Worm (Caenorhabditis elegans) whole organism, L4 larva: ENCODE results near the gene fbxa-30.
A peak's percentile ranks its signal among the peaks of the same experiment; 100 is the strongest.

Source experiments
- Y75B8A.6 ChIP-seq: fragments of 200-800 bp; sonication (Bioruptor generic); IDR thresholded peaks from 2 replicates; pipeline ENCODE4 v1.3.6; 2022; ENCODE audit warnings: missing genetic modification reagents, missing genetic modification characterization, missing compliant biosample characterization
- ZK546.5 ChIP-seq, 2 experiments: sonication (generic microtip); optimal IDR thresholded peaks; 2 replicates each; lab custom pipeline; 2017; ENCODE audit warnings: missing biosample characterization in 2 of 2, missing genetic modification characterization in 2 of 2
- aha-1 ChIP-seq: fragments of 150-350 bp; peaks from one replicate; lab custom pipeline; 2014; ENCODE audit warnings: missing biosample characterization, missing genetic modification characterization
- arid-1 ChIP-seq: fragments of 200-800 bp; sonication (Bioruptor generic); conservative IDR thresholded peaks from 2 replicates; pipeline ENCODE4 v1.3.6; 2022; ENCODE audit warnings: missing genetic modification reagents, missing genetic modification characterization, missing compliant biosample characterization
- ceh-20 ChIP-seq: fragments of 200-800 bp; sonication (Bioruptor generic); IDR thresholded peaks from 2 replicates; pipeline ENCODE4 v1.3.6; 2022; ENCODE audit warnings: missing genetic modification reagents, missing genetic modification characterization, missing compliant biosample characterization
- ceh-28 ChIP-seq: fragments of 150-350 bp; optimal IDR thresholded peaks from 2 replicates; lab custom pipeline; 2014; ENCODE audit warnings: missing biosample characterization, missing genetic modification reagents, missing genetic modification characterization
- ceh-62 ChIP-seq: sonication (generic microtip); optimal IDR thresholded peaks from 2 replicates; lab custom pipeline; 2017; ENCODE audit warnings: missing biosample characterization, missing genetic modification characterization
- ctbp-1 ChIP-seq: fragments of 200-800 bp; sonication (Bioruptor generic); IDR thresholded peaks from 2 replicates; pipeline ENCODE4 v1.3.6; 2022; ENCODE audit warnings: missing genetic modification reagents, missing genetic modification characterization, missing compliant biosample characterization
- daf-16 ChIP-seq, 3 experiments: sonication (generic microtip); optimal IDR thresholded peaks; 2 replicates each; lab custom pipeline; 2016 to 2017; ENCODE audit warnings: missing genetic modification characterization in 3 of 3, missing genetic modification reagents in 3 of 3, mild to moderate bottlenecking in 2 of 3, missing compliant biosample characterization in 2 of 3, missing biosample characterization in 1 of 3, moderate library complexity in 1 of 3
- daf-19 ChIP-seq: fragments of 200-800 bp; sonication (Bioruptor generic); conservative IDR thresholded peaks from 2 replicates; pipeline ENCODE4 v1.3.6; 2022; ENCODE audit warnings: missing genetic modification characterization, missing compliant biosample characterization
- dpl-1 ChIP-seq: fragments of 150-350 bp; optimal IDR thresholded peaks from 2 replicates; lab custom pipeline; 2014; ENCODE audit warnings: missing biosample characterization, missing genetic modification reagents, missing genetic modification characterization
- dve-1 ChIP-seq: sonication (generic microtip); optimal IDR thresholded peaks from 2 replicates; lab custom pipeline; 2017; ENCODE audit warnings: antibody characterized with exemption, mild to moderate bottlenecking, missing genetic modification characterization, missing compliant biosample characterization; ENCODE audit not compliant: insufficient read depth
- fkh-10 ChIP-seq: fragments of 150-350 bp; optimal IDR thresholded peaks from 2 replicates; lab custom pipeline; 2014; ENCODE audit warnings: missing biosample characterization, missing genetic modification reagents, missing genetic modification characterization
- hlh-30 ChIP-seq: sonication (generic microtip); optimal IDR thresholded peaks from 2 replicates; lab custom pipeline; 2017; ENCODE audit warnings: antibody characterized with exemption, mild to moderate bottlenecking, missing genetic modification characterization, missing compliant biosample characterization; ENCODE audit not compliant: insufficient read depth
- lin-1 ChIP-seq: fragments of 200-800 bp; sonication (Bioruptor generic); IDR thresholded peaks from 2 replicates; pipeline ENCODE4 v1.3.6; 2022; ENCODE audit warnings: missing genetic modification reagents, missing genetic modification characterization, missing compliant biosample characterization
- lin-13 ChIP-seq: fragments of 150-350 bp; optimal IDR thresholded peaks from 2 replicates; lab custom pipeline; 2014; ENCODE audit warnings: missing biosample characterization, missing genetic modification reagents, missing genetic modification characterization
- lin-38 ChIP-seq: fragments of 200-800 bp; sonication (Bioruptor generic); IDR thresholded peaks from 2 replicates; pipeline ENCODE4 v1.3.6; 2022; ENCODE audit warnings: missing genetic modification reagents, missing genetic modification characterization, missing compliant biosample characterization
- lsy-2 ChIP-seq, 2 experiments: fragments of 150-350 bp in 1 of 2; sonication (generic microtip) in 1 of 2; optimal IDR thresholded peaks; 2 replicates each; lab custom pipeline; 2014 to 2017; ENCODE audit warnings: missing biosample characterization in 2 of 2, missing genetic modification characterization in 2 of 2
- madf-5 ChIP-seq, 2 experiments: fragments of 200-800 bp; sonication (Bioruptor generic); IDR thresholded peaks; 2 replicates each; pipeline ENCODE4 v1.3.6; 2022; ENCODE audit warnings: missing compliant biosample characterization in 2 of 2, missing genetic modification characterization in 2 of 2
- mdl-1 ChIP-seq, 2 experiments: fragments of 150-350 bp in 1 of 2; sonication (generic microtip) in 1 of 2; optimal IDR thresholded peaks; 2 replicates each; lab custom pipeline; 2014 to 2017; ENCODE audit warnings: missing biosample characterization in 2 of 2, missing genetic modification characterization in 2 of 2
- mes-2 ChIP-seq: sonication (generic microtip); optimal IDR thresholded peaks from 2 replicates; lab custom pipeline; 2016; ENCODE audit warnings: missing genotype, mild to moderate bottlenecking, missing genetic modification characterization, missing compliant biosample characterization; ENCODE audit not compliant: poor library complexity, severe bottlenecking
- nhr-102 ChIP-seq: sonication (generic microtip); optimal IDR thresholded peaks from 2 replicates; lab custom pipeline; 2016; ENCODE audit warnings: mild to moderate bottlenecking, missing genetic modification characterization, moderate library complexity, missing compliant biosample characterization
- nhr-11 ChIP-seq: fragments of 150-350 bp; optimal IDR thresholded peaks from 2 replicates; lab custom pipeline; 2014; ENCODE audit warnings: missing biosample characterization, missing genetic modification characterization
- nhr-28 ChIP-seq: fragments of 150-350 bp; optimal IDR thresholded peaks from 2 replicates; lab custom pipeline; 2014; ENCODE audit warnings: missing biosample characterization, missing genetic modification characterization
- nhr-41 ChIP-seq: fragments of 200-800 bp; sonication (Bioruptor generic); IDR thresholded peaks from 2 replicates; pipeline ENCODE4 v1.3.6; 2022; ENCODE audit warnings: missing genetic modification reagents, missing genetic modification characterization, missing compliant biosample characterization
- nhr-76 ChIP-seq: fragments of 150-350 bp; optimal IDR thresholded peaks from 2 replicates; lab custom pipeline; 2014; ENCODE audit warnings: missing biosample characterization, missing genetic modification characterization
- nhr-77 ChIP-seq: fragments of 150-350 bp; optimal IDR thresholded peaks from 2 replicates; lab custom pipeline; 2014; ENCODE audit warnings: missing biosample characterization, missing genetic modification characterization
- pha-4 ChIP-seq, 2 experiments: fragments of 150-350 bp in 1 of 2; fragments of 200-800 bp in 1 of 2; sonication (Bioruptor generic) in 1 of 2; IDR thresholded peaks in 1 of 2; optimal IDR thresholded peaks in 1 of 2; 2 replicates each; pipeline versions ENCODE4 v1.3.6 to Lab custom; 2014 to 2022; ENCODE audit warnings: missing genetic modification characterization in 2 of 2, missing genetic modification reagents in 2 of 2, missing biosample characterization in 1 of 2, missing compliant biosample characterization in 1 of 2
- pqm-1 ChIP-seq: sonication (generic microtip); optimal IDR thresholded peaks from 2 replicates; lab custom pipeline; 2017; ENCODE audit warnings: missing biosample characterization, missing genetic modification characterization
- set-16 ChIP-seq: fragments of 200-800 bp; sonication (Bioruptor generic); IDR thresholded peaks from 2 replicates; pipeline ENCODE4 v1.3.6; 2022; ENCODE audit warnings: missing genetic modification reagents, missing genetic modification characterization, missing compliant biosample characterization
- skn-1 ChIP-seq: fragments of 150-350 bp; optimal IDR thresholded peaks from 2 replicates; lab custom pipeline; 2014; ENCODE audit warnings: missing biosample characterization, missing genetic modification characterization
- snpc-1.2 ChIP-seq: fragments of 200-800 bp; sonication (Bioruptor generic); IDR thresholded peaks from 2 replicates; pipeline ENCODE4 v1.3.6; 2022; ENCODE audit warnings: missing genetic modification reagents, missing genetic modification characterization, missing compliant biosample characterization
- spr-3 ChIP-seq: fragments of 200-800 bp; sonication (Bioruptor generic); optimal IDR thresholded peaks from 2 replicates; lab custom pipeline; 2018; ENCODE audit warnings: mild to moderate bottlenecking, missing genetic modification characterization, missing compliant biosample characterization
- tra-1 ChIP-seq: fragments of 200-800 bp; sonication (Bioruptor generic); IDR thresholded peaks from 2 replicates; pipeline ENCODE4 v1.3.6; 2022; ENCODE audit warnings: missing genetic modification reagents, missing genetic modification characterization, missing compliant biosample characterization
- unc-62 ChIP-seq, 3 experiments: fragments of 150-350 bp in 1 of 3; sonication (generic microtip); optimal IDR thresholded peaks in 2 of 3; peaks in 1 of 3; 1 replicate in 1 of 3; 2 replicates in 2 of 3; lab custom pipeline; 2014 to 2017; ENCODE audit warnings: missing biosample characterization in 3 of 3, missing genetic modification characterization in 3 of 3, missing genetic modification reagents in 3 of 3, missing genotype in 1 of 3
- zfp-2 ChIP-seq: sonication (generic microtip); optimal IDR thresholded peaks from 2 replicates; lab custom pipeline; 2016; ENCODE audit warnings: mild to moderate bottlenecking, missing genetic modification characterization, missing compliant biosample characterization
- zfp-3 ChIP-seq: fragments of 200-800 bp; sonication (Bioruptor generic); conservative IDR thresholded peaks from 2 replicates; pipeline ENCODE4 v1.3.6; 2022; ENCODE audit warnings: missing genetic modification reagents, missing genetic modification characterization, missing compliant biosample characterization
- zip-2 ChIP-seq: fragments of 150-350 bp; optimal IDR thresholded peaks from 2 replicates; lab custom pipeline; 2014; ENCODE audit warnings: missing biosample characterization, missing genetic modification characterization
- ztf-7 ChIP-seq: fragments of 150-350 bp; optimal IDR thresholded peaks from 2 replicates; lab custom pipeline; 2014; ENCODE audit warnings: missing biosample characterization, missing genetic modification characterization

Gene fbxa-30

ce11 chrIII:1231186-1231585 is 44.2 kb downstream of the fbxa-30 start:
- TF ChIP-seq aha-1 (tag; lab: Kevin White, UChicago) (peak; percentile 69), lin-38 (GFP tag; lab: Robert Waterston, UW) (peak; percentile 51), zip-2 (tag; lab: Kevin White, UChicago) (no peak), dpl-1 (GFP tag; lab: Kevin White, UChicago) (no peak), ctbp-1 (no peak), lin-13 (GFP tag; lab: Kevin White, UChicago) (peak; percentile 74), tra-1 (GFP tag; lab: Robert Waterston, UW) (0 out of 2 replicates have a peak, but pooled peaks have one; percentile 36), ceh-20 (GFP tag; lab: Robert Waterston, UW) (peak; percentile 50; the same call in 1 of the 2 replicates), ceh-28 (tag; lab: Kevin White, UChicago) (no peak), ZK546.5 (tag; optimal IDR thresholded peaks at IDR 0.05; lab: Kevin White, UChicago) (no peak)

ce11 chrIII:1230672-1231071 is 44.7 kb downstream of the fbxa-30 start:
- peak; percentile 23; the same call in 1 of the 2 replicates for TF ChIP-seq lin-38 (GFP tag; lab: Robert Waterston, UW)
- TF ChIP-seq ztf-7: no peak
- TF ChIP-seq nhr-11 (tag; lab: Kevin White, UChicago): no peak
- no peak for TF ChIP-seq nhr-102 (tag; lab: Kevin White, UChicago)

DNA sequence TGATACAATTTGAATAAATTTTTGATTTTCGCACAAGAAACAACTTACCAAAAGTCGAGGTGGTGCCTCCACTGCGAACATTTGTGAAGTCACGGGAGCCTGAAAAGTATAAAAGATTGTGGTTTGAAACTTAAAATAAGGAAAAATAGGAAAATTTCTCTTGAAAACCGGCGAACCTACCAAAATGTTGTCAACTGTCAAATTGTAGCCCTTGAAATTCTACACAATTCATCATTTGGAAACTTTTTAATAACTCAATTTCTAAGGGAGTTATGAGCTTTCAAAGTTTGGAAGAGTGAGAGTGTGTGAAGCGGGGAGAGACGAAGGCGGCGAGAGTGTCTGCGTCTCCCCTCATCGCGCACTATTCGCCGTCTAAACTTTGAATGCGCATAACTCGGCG is 45.2 kb downstream of the fbxa-30 start, which contains the start of gene pes-4:
Gene pes-4 (minus strand): TSS at position 101 of the 400 bp plus-strand sequence.
- TF ChIP-seq fkh-10 (GFP tag; lab: Kevin White, UChicago) (no peak), Y75B8A.6 (GFP tag; lab: Robert Waterston, UW) (no peak), unc-62 (GFP tag; optimal IDR thresholded peaks at IDR 0.05 in 1 of 2; lab: Kevin White, UChicago) (no peak), unc-62 (tag; optimal IDR thresholded peaks at IDR 0.05; lab: Kevin White, UChicago) (no peak), nhr-102 (tag; lab: Kevin White, UChicago) (no peak), lin-1 (no peak), nhr-41 (no peak), zfp-3 (no peak), arid-1 (no peak)

DNA sequence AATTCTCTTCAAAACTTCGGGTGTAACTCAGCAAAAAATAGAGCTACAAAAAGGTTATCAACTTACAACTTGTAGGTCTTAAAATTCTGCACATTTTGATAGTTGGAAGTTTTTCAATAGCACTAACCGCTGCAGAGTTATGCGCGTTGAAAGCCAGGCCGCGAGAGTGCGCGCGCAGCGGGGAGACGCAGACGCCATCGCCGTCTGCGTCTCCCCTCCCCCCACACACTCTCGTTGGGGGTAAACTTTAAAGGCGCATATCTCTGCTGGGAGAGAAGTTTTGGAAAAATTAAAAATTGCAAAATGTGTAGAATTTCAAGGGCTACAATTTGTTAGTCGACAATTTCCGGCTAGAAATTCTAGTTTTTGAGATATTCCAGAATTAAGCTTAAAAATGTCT is 45.9 kb downstream of the fbxa-30 start:
- TF ChIP-seq daf-19 (GFP tag; lab: Robert Waterston, UW) (no peak), lin-38 (GFP tag; lab: Robert Waterston, UW) (0 out of 2 replicates have a peak, but pooled peaks have one; percentile 8), set-16 (GFP tag; lab: Robert Waterston, UW) (peak; percentile 34; the same call in 1 of the 2 replicates)

DNA sequence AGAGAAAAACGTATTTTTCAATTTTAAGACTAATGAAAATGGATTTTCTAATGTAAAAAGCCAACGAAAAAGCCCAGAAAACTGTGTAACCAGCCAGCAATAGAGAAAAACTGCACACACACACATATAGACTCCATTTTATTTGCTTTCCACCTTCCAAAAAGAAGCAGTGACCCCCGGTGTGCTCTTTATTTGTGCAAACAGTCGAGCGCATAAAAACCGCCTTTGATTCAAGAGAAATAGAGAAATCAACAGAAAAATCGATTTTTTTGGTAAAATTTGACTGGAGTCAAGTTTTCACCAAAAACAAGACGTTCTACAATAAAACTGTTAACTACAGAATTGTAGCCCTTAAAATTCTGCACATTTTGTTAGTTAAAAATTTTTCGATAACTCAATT is 46.8 kb downstream of the fbxa-30 start:
- TF ChIP-seq mes-2 (tag; lab: Kevin White, UChicago) (no peak), pha-4 (GFP tag; IDR thresholded peaks at IDR 0.05; lab: Robert Waterston, UW) (no peak), pha-4 (tag; optimal IDR thresholded peaks at IDR 0.05; lab: Kevin White, UChicago) (peak; percentile 72)

ce11 chrIII:1226256-1226655 is 49.2 kb downstream of the fbxa-30 start:
- no peak for TF ChIP-seq zip-2 (tag; lab: Kevin White, UChicago)
- TF ChIP-seq spr-3 (GFP tag; lab: Kevin White, UChicago): no peak
- TF ChIP-seq snpc-1.2: no peak
- no peak for TF ChIP-seq ceh-62 (tag; lab: Kevin White, UChicago)
- TF ChIP-seq pqm-1 (tag; lab: Kevin White, UChicago): peak; percentile 46
- no peak for TF ChIP-seq pha-4 (GFP tag; IDR thresholded peaks at IDR 0.05; lab: Robert Waterston, UW)
- TF ChIP-seq pha-4 (tag; optimal IDR thresholded peaks at IDR 0.05; lab: Kevin White, UChicago): peak; percentile 84
- no peak for TF ChIP-seq daf-16 (GFP tag; optimal IDR thresholded peaks at IDR 0.05; lab: Kevin White, UChicago)
- TF ChIP-seq daf-16 (tag; optimal IDR thresholded peaks at IDR 0.05; lab: Kevin White, UChicago): peak; percentile 44
- no peak for TF ChIP-seq hlh-30 (tag; lab: Kevin White, UChicago)
- TF ChIP-seq nhr-77 (tag; lab: Kevin White, UChicago): no peak
- TF ChIP-seq mdl-1 (tag; optimal IDR thresholded peaks at IDR 0.05; lab: Kevin White, UChicago): no peak
- no peak for TF ChIP-seq lin-13 (GFP tag; lab: Kevin White, UChicago)
- TF ChIP-seq Y75B8A.6 (GFP tag; lab: Robert Waterston, UW): no peak
- TF ChIP-seq set-16 (GFP tag; lab: Robert Waterston, UW): no peak
- TF ChIP-seq dve-1: peak; percentile 9
- peak; percentile 41 for TF ChIP-seq nhr-28
- TF ChIP-seq nhr-76 (tag; lab: Kevin White, UChicago): no peak
- no peak for TF ChIP-seq lsy-2 (tag; optimal IDR thresholded peaks at IDR 0.05; lab: Kevin White, UChicago)
- no peak for TF ChIP-seq skn-1 (tag; lab: Kevin White, UChicago)
- no peak for TF ChIP-seq ceh-20 (GFP tag; lab: Robert Waterston, UW)
- no peak for TF ChIP-seq madf-5 (GFP tag; IDR thresholded peaks at IDR 0.05; lab: Robert Waterston, UW)
- no peak for TF ChIP-seq tra-1 (GFP tag; lab: Robert Waterston, UW)
- TF ChIP-seq zfp-2 (tag; lab: Kevin White, UChicago): no peak
- no peak for TF ChIP-seq aha-1 (tag; lab: Kevin White, UChicago)
